Fruit fly (Drosophila melanogaster) whole organism, wandering third instar larva: Measurements from ENCODE around the gene Vdup1.

Source experiments
- Hr83 ChIP-seq: fragments of 200-300 bp; sonication (Bioruptor generic); optimal IDR thresholded peaks from 2 replicates; lab custom pipeline; 2016; ENCODE audit warnings: missing biosample characterization, mild to moderate bottlenecking, missing genetic modification characterization, moderate library complexity; ENCODE audit not compliant: poor library complexity, severe bottlenecking
- Sp1 ChIP-seq: fragments of 200-800 bp; sonication (Bioruptor generic); optimal IDR thresholded peaks from 3 replicates; lab custom pipeline; 2019; ENCODE audit warnings: missing biosample characterization, mild to moderate bottlenecking, missing genetic modification characterization, moderate library complexity
- h ChIP-seq: fragments of 200-800 bp; sonication (Bioruptor generic); optimal IDR thresholded peaks from 3 replicates; lab custom pipeline; 2016; ENCODE audit warnings: missing biosample characterization, mild to moderate bottlenecking, missing genetic modification characterization
- rgr ChIP-seq: fragments of 200-800 bp; sonication (Bioruptor generic); optimal IDR thresholded peaks from 3 replicates; lab custom pipeline; 2016; ENCODE audit warnings: missing biosample characterization, mild to moderate bottlenecking, missing genetic modification characterization
- usp ChIP-seq: fragments of >200 bp; optimal IDR thresholded peaks from 2 replicates; lab custom pipeline; 2017; ENCODE audit warnings: missing biosample characterization, missing genetic modification characterization

DNA sequence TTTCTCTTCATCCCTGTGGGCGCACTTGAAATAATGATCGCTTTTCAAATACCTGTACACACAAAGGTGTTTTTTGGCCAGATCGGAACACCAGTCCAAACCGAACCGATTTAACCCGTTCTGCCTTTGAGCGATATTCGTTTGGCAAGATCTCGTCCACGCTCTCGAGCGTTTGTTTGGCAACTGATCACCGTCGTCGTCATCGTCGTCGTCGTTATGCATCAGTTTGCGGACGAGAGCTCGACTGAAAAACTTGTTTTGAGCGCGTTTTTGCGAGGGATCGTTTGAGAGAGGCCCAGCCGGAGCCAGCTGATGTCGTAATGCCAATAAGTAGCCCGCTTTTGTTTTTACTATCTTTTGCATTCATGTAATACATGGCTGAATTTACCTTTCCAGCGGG, 318 bp downstream of the Vdup1 start:
- no peak for TF ChIP-seq rgr (GFP tag; lab: Kevin White, UChicago)
- peak; percentile 37 for TF ChIP-seq Hr83 (GFP tag; lab: Kevin White, UChicago)
- TF ChIP-seq usp (GFP tag; lab: Kevin White, UChicago): no peak
- TF ChIP-seq Sp1 (GFP tag; lab: Kevin White, UChicago): peak; percentile 5
- no peak for TF ChIP-seq h
